Fruit fly (Drosophila melanogaster): ENCODE measurements around the gene mtrm.

The mtrm gene

dm6 chr3L:8458767-8459614 is 46.2 kb downstream of the mtrm start (continued):
- TF ChIP-seq CG12155 (GFP tag; optimal IDR thresholded peaks at IDR 0.05) (no peak), luna (GFP tag; optimal IDR thresholded peaks at IDR 0.05) (no peak), Elba2 (GFP tag; optimal IDR thresholded peaks at IDR 0.05) (no peak), CG3838 (GFP tag; optimal IDR thresholded peaks at IDR 0.05) (no peak), Rx (GFP tag; IDR thresholded peaks at IDR 0.05) (no peak), CG6813 (GFP tag; optimal IDR thresholded peaks at IDR 0.05) (no peak), MESR4 (GFP tag; optimal IDR thresholded peaks at IDR 0.05) (no peak), CG1529 (GFP tag; optimal IDR thresholded peaks at IDR 0.05) (no peak), Xrp1 (GFP tag; IDR thresholded peaks at IDR 0.05) (no peak), CG2875 (GFP tag; optimal IDR thresholded peaks at IDR 0.05) (no peak), CG13123 (GFP tag; optimal IDR thresholded peaks at IDR 0.05) (no peak), h (optimal IDR thresholded peaks at IDR 0.05) (no peak), jigr1 (GFP tag; IDR thresholded peaks at IDR 0.05) (no peak), Lhr (GFP tag; optimal IDR thresholded peaks at IDR 0.05) (no peak), CG15269 (tag; optimal IDR thresholded peaks at IDR 0.05) (no peak), grau (tag; optimal IDR thresholded peaks at IDR 0.05) (peak; percentile 25), zen (tag; optimal IDR thresholded peaks at IDR 0.05) (no peak), Nf-YA (GFP tag; IDR thresholded peaks at IDR 0.05) (no peak), Myb (GFP tag; optimal IDR thresholded peaks at IDR 0.05) (no peak), CG4707 (GFP tag; optimal IDR thresholded peaks at IDR 0.05) (peak; percentile 9), nmo (GFP tag; optimal IDR thresholded peaks at IDR 0.05) (peak; percentile 57), CG8924 (tag; optimal IDR thresholded peaks at IDR 0.05) (no peak), CG18764 (GFP tag; optimal IDR thresholded peaks at IDR 0.05) (no peak), repo (GFP tag; optimal IDR thresholded peaks at IDR 0.05) (no peak), crp (GFP tag; optimal IDR thresholded peaks at IDR 0.05) (no peak), Scr (GFP tag; IDR thresholded peaks at IDR 0.05; ENCODE audit: partially characterized antibody) (0 out of 2 replicates have a peak, but pooled peaks have one; percentile 14), Dad (GFP tag; optimal IDR thresholded peaks at IDR 0.05) (no peak), CG7357 (GFP tag; IDR thresholded peaks at IDR 0.05) (no peak), CG6791 (GFP tag; IDR thresholded peaks at IDR 0.05; ENCODE audit: partially characterized antibody) (no peak), Fer2 (tag; optimal IDR thresholded peaks at IDR 0.05) (no peak), CG17829 (tag; optimal IDR thresholded peaks at IDR 0.05) (peak; percentile 18), CG3065 (GFP tag; optimal IDR thresholded peaks at IDR 0.05) (no peak), slp2 (GFP tag; optimal IDR thresholded peaks at IDR 0.05) (no peak), CG14441 (GFP tag; IDR thresholded peaks at IDR 0.05) (no peak), hb (GFP tag; IDR thresholded peaks at IDR 0.05; ENCODE audit: partially characterized antibody) (no peak), H2.0 (GFP tag; IDR thresholded peaks at IDR 0.05) (no peak), wor (GFP tag; IDR thresholded peaks at IDR 0.05) (no peak), sug (tag; optimal IDR thresholded peaks at IDR 0.05) (no peak), Max (GFP tag; optimal IDR thresholded peaks at IDR 0.05) (no peak), psq (GFP tag; optimal IDR thresholded peaks at IDR 0.05) (no peak), sim (GFP tag; IDR thresholded peaks at IDR 0.05) (no peak), fd102C (GFP tag; optimal IDR thresholded peaks at IDR 0.05) (no peak), her (GFP tag; optimal IDR thresholded peaks at IDR 0.05) (no peak), CG10462 (GFP tag; optimal IDR thresholded peaks at IDR 0.05) (no peak), CG14710 (tag; optimal IDR thresholded peaks at IDR 0.05) (peak; percentile 28), CG13424 (tag; optimal IDR thresholded peaks at IDR 0.05) (peak; percentile 1), btn (GFP tag; optimal IDR thresholded peaks at IDR 0.05) (no peak), mam (GFP tag; optimal IDR thresholded peaks at IDR 0.05) (no peak), Chrac-16 (GFP tag; optimal IDR thresholded peaks at IDR 0.05) (no peak), ato (GFP tag; IDR thresholded peaks at IDR 0.05; ENCODE audit: partially characterized antibody) (no peak)
